Worm (Caenorhabditis elegans): Measurements from ENCODE around the gene kqt-3.
A peak's percentile ranks its signal among the peaks of the same experiment; 100 is the strongest.

kqt-3 gene

ce11 chrII:13697691-13698090 lies 1.6 kb downstream of the kqt-3 start:
- TF ChIP-seq lin-13 (tag; optimal IDR thresholded peaks at IDR 0.05) (no peak), sem-2 (GFP tag; optimal IDR thresholded peaks at IDR 0.05) (no peak), pha-4 (tag; optimal IDR thresholded peaks at IDR 0.05) (no peak), mep-1 (tag; optimal IDR thresholded peaks at IDR 0.05) (no peak), ceh-43 (GFP tag; optimal IDR thresholded peaks at IDR 0.05) (no peak), drap-1 (GFP tag; optimal IDR thresholded peaks at IDR 0.05) (no peak), unc-39 (tag; optimal IDR thresholded peaks at IDR 0.05) (no peak)

- TF ChIP-seq drap-1 (GFP tag; optimal IDR thresholded peaks at IDR 0.05) = no peak
- TF ChIP-seq elt-3 (tag; optimal IDR thresholded peaks at IDR 0.05) = no peak
- no peak for TF ChIP-seq bed-3 (GFP tag; optimal IDR thresholded peaks at IDR 0.05)
- no peak for TF ChIP-seq lsy-2 (tag; optimal IDR thresholded peaks at IDR 0.05)
- no peak for TF ChIP-seq ham-2 (GFP tag; optimal IDR thresholded peaks at IDR 0.05)
- no peak for TF ChIP-seq mls-2 (tag; optimal IDR thresholded peaks at IDR 0.05)
- no peak for TF ChIP-seq sem-2 (GFP tag; optimal IDR thresholded peaks at IDR 0.05)
- no peak for TF ChIP-seq flh-1 (GFP tag; optimal IDR thresholded peaks at IDR 0.05)
- TF ChIP-seq nhr-2 (tag; optimal IDR thresholded peaks at IDR 0.05) = no peak
- no peak for TF ChIP-seq M03D4.4 (tag; optimal IDR thresholded peaks at IDR 0.05)
- TF ChIP-seq unc-62 (GFP tag; optimal IDR thresholded peaks at IDR 0.05) = no peak
Observed at ce11 chrII:13711493-13712055, 15.5 kb downstream of the kqt-3 start.

- TF ChIP-seq unc-62 (GFP tag; optimal IDR thresholded peaks at IDR 0.05) = no peak
Observed at ce11 chrII:13713239-13713638, 17.2 kb downstream of the kqt-3 start.

- TF ChIP-seq nhr-28 (tag; optimal IDR thresholded peaks at IDR 0.05) = no peak
- no peak for TF ChIP-seq blmp-1 (tag; optimal IDR thresholded peaks at IDR 0.05)
- TF ChIP-seq zip-8 (tag; optimal IDR thresholded peaks at IDR 0.05) = no peak
- TF ChIP-seq sptf-1 (tag; optimal IDR thresholded peaks at IDR 0.05) = peak; percentile 51
- TF ChIP-seq flh-1 (GFP tag; optimal IDR thresholded peaks at IDR 0.05) = no peak
Observed at ce11 chrII:13715333-13715732, 19.3 kb downstream of the kqt-3 start.

ce11 chrII:13715733-13716132 lies 19.7 kb downstream of the kqt-3 start, which contains the start of gene zipt-2.3:
zipt-2.3 (minus strand) TSS chrII:13715879.
- TF ChIP-seq bed-3 (GFP tag; optimal IDR thresholded peaks at IDR 0.05) (no peak), flh-1 (GFP tag; optimal IDR thresholded peaks at IDR 0.05) (no peak), unc-39 (tag; optimal IDR thresholded peaks at IDR 0.05) (no peak), lin-13 (tag; optimal IDR thresholded peaks at IDR 0.05) (no peak), ces-1 (GFP tag; optimal IDR thresholded peaks at IDR 0.05) (no peak), nhr-237 (tag; optimal IDR thresholded peaks at IDR 0.05) (no peak), mep-1 (tag; optimal IDR thresholded peaks at IDR 0.05) (no peak), zip-8 (tag; optimal IDR thresholded peaks at IDR 0.05) (no peak), cnd-1 (tag; optimal IDR thresholded peaks at IDR 0.05) (no peak), unc-62 (GFP tag; optimal IDR thresholded peaks at IDR 0.05) (no peak)

ce11 chrII:13717393-13718367 lies 21.6 kb downstream of the kqt-3 start:
- TF ChIP-seq tbx-8 (GFP tag; optimal IDR thresholded peaks at IDR 0.05) = no peak

- no peak for TF ChIP-seq ztf-11 (tag; optimal IDR thresholded peaks at IDR 0.05)
- TF ChIP-seq ceh-39 (tag; optimal IDR thresholded peaks at IDR 0.05) = no peak
- no peak for TF ChIP-seq snpc-4 (tag; optimal IDR thresholded peaks at IDR 0.05)
- TF ChIP-seq unc-39 (tag; optimal IDR thresholded peaks at IDR 0.05) = no peak
- TF ChIP-seq ham-2 (GFP tag; optimal IDR thresholded peaks at IDR 0.05) = no peak
- TF ChIP-seq tbx-8 (GFP tag; optimal IDR thresholded peaks at IDR 0.05) = no peak
- TF ChIP-seq drap-1 (GFP tag; optimal IDR thresholded peaks at IDR 0.05) = no peak
Observed at ce11 chrII:13720650-13721049, 24.6 kb downstream of the kqt-3 start.
